Fruit fly (Drosophila melanogaster): ENCODE measurements around the gene hyx.

The hyx gene

DNA sequence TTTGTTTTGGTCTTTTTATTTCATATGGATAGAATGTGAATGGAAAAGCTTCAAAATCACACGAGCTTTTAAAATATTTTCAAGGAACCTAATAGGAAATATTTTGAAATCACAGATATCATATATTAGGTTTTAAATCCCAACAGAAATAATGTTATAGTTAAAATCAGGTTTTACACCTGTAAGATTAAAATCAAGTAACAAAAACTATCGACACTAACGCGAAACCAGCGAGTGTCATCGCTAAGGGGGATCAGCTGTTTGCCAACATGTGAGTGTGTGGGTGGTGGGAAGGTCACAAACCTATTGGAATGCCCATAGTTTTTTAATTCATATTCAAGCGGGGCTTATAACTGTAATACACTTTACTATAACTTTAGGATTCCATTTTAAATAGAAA lies at the start of gene hyx:
Gene hyx, plus strand, starts transcription at position 109 of the 400 bp plus-strand sequence.
- peak; percentile 62 for TF ChIP-seq kay (GFP tag; ENCODE audit: borderline replicate concordance)
- peak; percentile 31 for TF ChIP-seq CG12768 (GFP tag; optimal IDR thresholded peaks at IDR 0.05)
- TF ChIP-seq Mnt (GFP tag; optimal IDR thresholded peaks at IDR 0.05), result peak; percentile 60
- TF ChIP-seq Crg-1 (GFP tag; optimal IDR thresholded peaks at IDR 0.05), result peak; percentile 53
- no peak for TF ChIP-seq Clk (GFP tag; optimal IDR thresholded peaks at IDR 0.05)
- peak; percentile 59 for TF ChIP-seq cic (GFP tag; optimal IDR thresholded peaks at IDR 0.05)
- TF ChIP-seq ovo (GFP tag; optimal IDR thresholded peaks at IDR 0.05), result no peak
- peak; percentile 49 for TF ChIP-seq CG11617 (GFP tag; optimal IDR thresholded peaks at IDR 0.05)
- no peak for TF ChIP-seq CG7045 (GFP tag; optimal IDR thresholded peaks at IDR 0.05)
- TF ChIP-seq pad (GFP tag; optimal IDR thresholded peaks at IDR 0.05), result peak; percentile 78
- peak; percentile 41 for TF ChIP-seq CG7101 (tag; optimal IDR thresholded peaks at IDR 0.05)
- TF ChIP-seq CG14711 (tag; optimal IDR thresholded peaks at IDR 0.05), result peak; percentile 21
- TF ChIP-seq bab1 (GFP tag; optimal IDR thresholded peaks at IDR 0.05), result peak; percentile 66
- no peak for TF ChIP-seq toe (GFP tag; optimal IDR thresholded peaks at IDR 0.05)
- TF ChIP-seq CG33017 (tag; optimal IDR thresholded peaks at IDR 0.05), result peak; percentile 14
- no peak for TF ChIP-seq cnc (optimal IDR thresholded peaks at IDR 0.05)
- peak; percentile 32 for TF ChIP-seq CG1620 (GFP tag; optimal IDR thresholded peaks at IDR 0.05)

dm6 chr3R:8992928-8993579 lies 45.5 kb upstream of the hyx start, which contains the start of gene CG11975:
Gene CG11975, plus strand, starts transcription at chr3R:8993253.
- TF ChIP-seq CG11617 (GFP tag; optimal IDR thresholded peaks at IDR 0.05), result peak; percentile 75
- TF ChIP-seq CG7101 (tag; optimal IDR thresholded peaks at IDR 0.05), result peak; percentile 85
- TF ChIP-seq CG33017 (tag; optimal IDR thresholded peaks at IDR 0.05), result peak; percentile 56
- peak; percentile 79 for TF ChIP-seq Mnt (GFP tag; optimal IDR thresholded peaks at IDR 0.05)
- peak; percentile 90 for TF ChIP-seq CG1620 (GFP tag; optimal IDR thresholded peaks at IDR 0.05)
- peak; percentile 74 for TF ChIP-seq Clk (GFP tag; optimal IDR thresholded peaks at IDR 0.05)
- TF ChIP-seq pad (GFP tag; optimal IDR thresholded peaks at IDR 0.05), result peak; percentile 76
- no peak for TF ChIP-seq cnc (optimal IDR thresholded peaks at IDR 0.05)
- peak; percentile 71 for TF ChIP-seq CG7045 (GFP tag; optimal IDR thresholded peaks at IDR 0.05)
- peak; percentile 93 for TF ChIP-seq toe (GFP tag; optimal IDR thresholded peaks at IDR 0.05)
- peak; percentile 89 for TF ChIP-seq Crg-1 (GFP tag; optimal IDR thresholded peaks at IDR 0.05)
- peak; percentile 68 for TF ChIP-seq CG14711 (tag; optimal IDR thresholded peaks at IDR 0.05)
- TF ChIP-seq ovo (GFP tag; optimal IDR thresholded peaks at IDR 0.05), result peak; percentile 85
- TF ChIP-seq cic (GFP tag; optimal IDR thresholded peaks at IDR 0.05), result peak; percentile 49
- TF ChIP-seq tj (GFP tag; optimal IDR thresholded peaks at IDR 0.05), result peak; percentile 49
- peak; percentile 23 for TF ChIP-seq bab1 (GFP tag; optimal IDR thresholded peaks at IDR 0.05)
- peak; percentile 87 for TF ChIP-seq CG12768 (GFP tag; optimal IDR thresholded peaks at IDR 0.05)
- peak; percentile 90 for TF ChIP-seq CG5204 (GFP tag; optimal IDR thresholded peaks at IDR 0.05)
- peak; percentile 93 for TF ChIP-seq Hr96 (GFP tag; optimal IDR thresholded peaks at IDR 0.05)
- TF ChIP-seq kay (GFP tag; ENCODE audit: borderline replicate concordance), result no peak

dm6 chr3R:8997397-8997796 lies 41.2 kb upstream of the hyx start, which contains the start of gene CG11977:
Gene CG11977, plus strand, starts transcription at chr3R:8997697.
- no peak for TF ChIP-seq pad (GFP tag; optimal IDR thresholded peaks at IDR 0.05)
- no peak for TF ChIP-seq Clk (GFP tag; optimal IDR thresholded peaks at IDR 0.05)
- TF ChIP-seq Hr96 (GFP tag; optimal IDR thresholded peaks at IDR 0.05), result no peak
- no peak for TF ChIP-seq cic (GFP tag; optimal IDR thresholded peaks at IDR 0.05)
- no peak for TF ChIP-seq kay (GFP tag; ENCODE audit: borderline replicate concordance)
- no peak for TF ChIP-seq tj (GFP tag; optimal IDR thresholded peaks at IDR 0.05)
- no peak for TF ChIP-seq CG12768 (GFP tag; optimal IDR thresholded peaks at IDR 0.05)
- no peak for TF ChIP-seq CG11617 (GFP tag; optimal IDR thresholded peaks at IDR 0.05)
- no peak for TF ChIP-seq CG5204 (GFP tag; optimal IDR thresholded peaks at IDR 0.05)
- TF ChIP-seq Crg-1 (GFP tag; optimal IDR thresholded peaks at IDR 0.05), result no peak
- TF ChIP-seq ovo (GFP tag; optimal IDR thresholded peaks at IDR 0.05), result no peak
- TF ChIP-seq bab1 (GFP tag; optimal IDR thresholded peaks at IDR 0.05), result no peak
- TF ChIP-seq Mnt (GFP tag; optimal IDR thresholded peaks at IDR 0.05), result no peak

- TF ChIP-seq CG11617 (GFP tag; optimal IDR thresholded peaks at IDR 0.05), result no peak
Measured at dm6 chr3R:8998243-8998642, 40.3 kb upstream of the hyx start.

- no peak for TF ChIP-seq CG7101 (tag; optimal IDR thresholded peaks at IDR 0.05)
- TF ChIP-seq ovo (GFP tag; optimal IDR thresholded peaks at IDR 0.05), result peak; percentile 56
Measured at dm6 chr3R:9001720-9002240, 36.8 kb upstream of the hyx start.

DNA sequence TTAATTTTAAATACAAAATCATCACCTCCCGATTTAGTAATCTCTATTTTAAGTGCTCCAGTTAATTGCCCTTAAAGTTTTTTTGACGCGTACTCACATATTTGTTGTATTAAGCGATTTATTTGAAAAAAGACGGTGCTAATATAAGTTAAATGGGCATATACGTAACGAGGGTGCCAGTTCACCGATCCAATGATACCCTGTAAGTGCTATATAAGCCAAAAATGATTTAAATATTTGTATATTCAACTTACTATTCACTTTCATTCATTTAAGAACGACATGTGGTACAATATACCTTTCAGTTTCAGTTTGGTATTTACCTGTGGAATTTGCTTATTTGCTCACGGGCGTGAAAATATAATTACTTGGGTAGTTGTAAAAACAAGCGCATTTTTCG lies 36.0 kb upstream of the hyx start:
- peak; percentile 34 for TF ChIP-seq CG7101 (tag; optimal IDR thresholded peaks at IDR 0.05)
- no peak for TF ChIP-seq CG7045 (GFP tag; optimal IDR thresholded peaks at IDR 0.05)

dm6 chr3R:9003600-9004223 lies 34.8 kb upstream of the hyx start, which contains the start of the genes CG31100 and CG11980:
Gene CG31100, minus strand, starts transcription at chr3R:9003650.
Gene CG11980, plus strand, starts transcription at chr3R:9004017.
- TF ChIP-seq cnc (optimal IDR thresholded peaks at IDR 0.05) (no peak), Mnt (GFP tag; optimal IDR thresholded peaks at IDR 0.05) (peak; percentile 39), bab1 (GFP tag; optimal IDR thresholded peaks at IDR 0.05) (peak; percentile 34)
